Fruit fly (Drosophila melanogaster) whole organism, embryonic: ENCODE results near the gene grsm.

Source experiments
- CG10654 ChIP-seq: fragments of 200-800 bp; sonication (Bioruptor generic); optimal IDR thresholded peaks from 2 replicates; lab custom pipeline; 2016; ENCODE audit warnings: missing biosample characterization, missing genetic modification characterization
- CG11696 ChIP-seq: fragments of 200-800 bp; sonication (Bioruptor generic); IDR thresholded peaks from 2 replicates; pipeline ENCODE4 v1.3.6; 2022; ENCODE audit warnings: missing biosample characterization, missing genetic modification characterization
- CG12299 ChIP-seq: fragments of 200-800 bp; sonication (Bioruptor generic); optimal IDR thresholded peaks from 2 replicates; lab custom pipeline; 2018; ENCODE audit warnings: missing biosample characterization, mild to moderate bottlenecking, missing genetic modification characterization
- CG13624 ChIP-seq: fragments of 200-800 bp; sonication (Bioruptor generic); optimal IDR thresholded peaks from 2 replicates; lab custom pipeline; 2016; ENCODE audit warnings: missing biosample characterization, missing genetic modification characterization
- CG14014 ChIP-seq: fragments of 200-800 bp; sonication (Bioruptor generic); IDR thresholded peaks from 2 replicates; pipeline ENCODE4 v1.3.6; 2022; ENCODE audit warnings: missing biosample characterization, missing genetic modification characterization
- CG16779 ChIP-seq: fragments of 200-800 bp; sonication (Bioruptor generic); IDR thresholded peaks from 2 replicates; pipeline ENCODE4 v1.3.6; 2022; ENCODE audit warnings: missing biosample characterization, missing genetic modification characterization
- CG17802 ChIP-seq: fragments of 200-800 bp; sonication (Bioruptor generic); optimal IDR thresholded peaks from 2 replicates; lab custom pipeline; 2018; ENCODE audit warnings: missing biosample characterization, mild to moderate bottlenecking, missing genetic modification characterization, moderate library complexity
- CG18619 ChIP-seq: fragments of 200-800 bp; sonication (Bioruptor generic); optimal IDR thresholded peaks from 3 replicates; lab custom pipeline; 2017; ENCODE audit warnings: missing biosample characterization, mild to moderate bottlenecking, missing genetic modification characterization
- CG34376 ChIP-seq: fragments of 200-800 bp; sonication (Bioruptor generic); optimal IDR thresholded peaks from 2 replicates; lab custom pipeline; 2018; ENCODE audit warnings: missing biosample characterization, mild to moderate bottlenecking, missing genetic modification characterization
- CG3847 ChIP-seq: fragments of 200-800 bp; sonication (Bioruptor generic); IDR thresholded peaks from 2 replicates; pipeline ENCODE4 v1.3.6; 2022; ENCODE audit warnings: missing biosample characterization, missing genetic modification characterization
- CG6854 ChIP-seq: fragments of 200-800 bp; sonication (Bioruptor generic); optimal IDR thresholded peaks from 3 replicates; lab custom pipeline; 2017; ENCODE audit warnings: missing biosample characterization, mild to moderate bottlenecking, missing genetic modification characterization
- CG8359 ChIP-seq: fragments of 200-800 bp; sonication (Bioruptor generic); optimal IDR thresholded peaks from 2 replicates; lab custom pipeline; 2017; ENCODE audit warnings: missing biosample characterization, mild to moderate bottlenecking, missing genetic modification characterization, borderline replicate concordance
- CG8388 ChIP-seq: fragments of 200-800 bp; sonication (Bioruptor generic); optimal IDR thresholded peaks from 2 replicates; lab custom pipeline; 2019; ENCODE audit warnings: missing biosample characterization, mild to moderate bottlenecking, missing genetic modification characterization, moderate library complexity
- CG9817 ChIP-seq: fragments of 200-800 bp; sonication (Bioruptor generic); optimal IDR thresholded peaks from 2 replicates; lab custom pipeline; 2018; ENCODE audit warnings: missing biosample characterization, mild to moderate bottlenecking, missing genetic modification characterization, moderate library complexity
- Dip3 ChIP-seq: fragments of 200-800 bp; sonication (Bioruptor generic); optimal IDR thresholded peaks from 3 replicates; lab custom pipeline; 2016; ENCODE audit warnings: missing biosample characterization, missing genetic modification characterization
- Elba2 ChIP-seq: fragments of 200-800 bp; sonication (Bioruptor generic); optimal IDR thresholded peaks from 3 replicates; lab custom pipeline; 2016; ENCODE audit warnings: missing biosample characterization, missing genetic modification characterization
- Gug ChIP-seq: fragments of 200-800 bp; sonication (Bioruptor generic); IDR thresholded peaks from 4 replicates; pipeline ENCODE4 v1.3.6; 2022; ENCODE audit warnings: missing biosample characterization, missing genetic modification characterization
- HmgZ ChIP-seq: fragments of 200-800 bp; sonication (Bioruptor generic); optimal IDR thresholded peaks from 2 replicates; lab custom pipeline; 2018; ENCODE audit warnings: missing biosample characterization, mild to moderate bottlenecking, missing genetic modification characterization
- Hr51 ChIP-seq, 2 experiments: fragments of 200-800 bp; sonication (Bioruptor generic); optimal IDR thresholded peaks; 2 replicates in 1 of 2; 3 replicates in 1 of 2; lab custom pipeline; 2016 to 2018; ENCODE audit warnings: missing biosample characterization in 2 of 2, missing genetic modification characterization in 2 of 2, mild to moderate bottlenecking in 1 of 2, moderate library complexity in 1 of 2
- Med ChIP-seq: fragments of 200-800 bp; sonication (Bioruptor generic); peaks from one replicate; lab custom pipeline; 2016; ENCODE audit warnings: missing biosample characterization, missing genetic modification characterization, mild to moderate bottlenecking, inconsistent platforms, moderate library complexity
- Myb ChIP-seq: fragments of 200-800 bp; sonication (Bioruptor generic); optimal IDR thresholded peaks from 2 replicates; lab custom pipeline; 2016; ENCODE audit warnings: missing biosample characterization, missing genetic modification characterization
- NFAT ChIP-seq: fragments of 200-800 bp; sonication (Bioruptor generic); IDR thresholded peaks from 2 replicates; pipeline ENCODE4 v1.3.6; 2022; ENCODE audit warnings: missing biosample characterization, missing genetic modification characterization
- Nf-YC ChIP-seq: fragments of 200-800 bp; optimal IDR thresholded peaks from 3 replicates; lab custom pipeline; 2019; ENCODE audit warnings: missing biosample characterization, mild to moderate bottlenecking, missing genetic modification characterization, moderate library complexity
- Sox102F ChIP-seq: fragments of 200-800 bp; sonication (Bioruptor generic); optimal IDR thresholded peaks from 2 replicates; lab custom pipeline; 2018; ENCODE audit warnings: missing biosample characterization, mild to moderate bottlenecking, missing genetic modification characterization, moderate library complexity
- Spps ChIP-seq: fragments of 200-800 bp; sonication (Bioruptor generic); optimal IDR thresholded peaks from 2 replicates; lab custom pipeline; 2018; ENCODE audit warnings: missing biosample characterization, mild to moderate bottlenecking, missing genetic modification characterization
- Sry-δ ChIP-seq: fragments of 200-800 bp; sonication (Bioruptor generic); optimal IDR thresholded peaks from 2 replicates; lab custom pipeline; 2016; ENCODE audit warnings: missing biosample characterization, missing genetic modification characterization
- Trl ChIP-seq, 3 experiments: fragments of >200 bp in 2 of 3; fragments of 200-800 bp in 1 of 3; sonication (Bioruptor generic) in 1 of 3; optimal IDR thresholded peaks; 2 replicates in 1 of 3; 3 replicates in 2 of 3; lab custom pipeline; 2016 to 2017; ENCODE audit warnings: missing biosample characterization in 1 of 3, missing genetic modification characterization in 1 of 3
- amos ChIP-seq: fragments of 200-800 bp; sonication (Bioruptor generic); IDR thresholded peaks from 2 replicates; pipeline ENCODE4 v1.3.6; 2022; ENCODE audit warnings: missing biosample characterization, missing genetic modification characterization; ENCODE audit not compliant: partially characterized antibody
- crc ChIP-seq: fragments of 200-800 bp; sonication (Bioruptor generic); optimal IDR thresholded peaks from 2 replicates; lab custom pipeline; 2016; ENCODE audit warnings: missing biosample characterization, missing genetic modification characterization
- dimm ChIP-seq: fragments of 200-800 bp; sonication (Bioruptor generic); IDR thresholded peaks from 2 replicates; pipeline ENCODE4 v1.3.6; 2022; ENCODE audit warnings: missing biosample characterization, missing genetic modification characterization
- exex ChIP-seq: fragments of 200-800 bp; sonication (Bioruptor generic); optimal IDR thresholded peaks from 4 replicates; lab custom pipeline; 2018; ENCODE audit warnings: missing biosample characterization, mild to moderate bottlenecking, missing genetic modification characterization, moderate library complexity
- eyg ChIP-seq: fragments of 200-800 bp; sonication (Bioruptor generic); optimal IDR thresholded peaks from 3 replicates; lab custom pipeline; 2016; ENCODE audit warnings: missing biosample characterization, missing genetic modification characterization
- her ChIP-seq: fragments of 200-800 bp; sonication (Bioruptor generic); optimal IDR thresholded peaks from 2 replicates; lab custom pipeline; 2016; ENCODE audit warnings: missing biosample characterization, missing genetic modification characterization
- org-1 ChIP-seq: fragments of 200-800 bp; sonication (Bioruptor generic); optimal IDR thresholded peaks from 2 replicates; lab custom pipeline; 2017; ENCODE audit warnings: missing biosample characterization, missing genetic modification characterization
- p53 ChIP-seq: fragments of 200-800 bp; sonication (Bioruptor generic); optimal IDR thresholded peaks from 2 replicates; lab custom pipeline; 2016; ENCODE audit warnings: missing biosample characterization, missing genetic modification characterization
- rib ChIP-seq: fragments of 200-800 bp; sonication (Bioruptor generic); IDR thresholded peaks from 2 replicates; pipeline ENCODE4 v1.3.6; 2022; ENCODE audit warnings: missing biosample characterization, missing genetic modification characterization
- sug ChIP-seq: fragments of 200-800 bp; optimal IDR thresholded peaks from 2 replicates; lab custom pipeline; 2019; ENCODE audit warnings: missing biosample characterization, mild to moderate bottlenecking, missing genetic modification characterization, moderate library complexity

The grsm gene

dm6 chr3R:12995522-12995921 is 28.0 kb upstream of the grsm start, which contains the start of gene CG7488 (continued):
- TF ChIP-seq Sry-δ (GFP tag; lab: Kevin White, UChicago) (peak; percentile 69), Trl (optimal IDR thresholded peaks at IDR 0.05; lab: Kevin White, UChicago) (no peak), Trl (GFP tag; optimal IDR thresholded peaks at IDR 0.05; lab: Kevin White, UChicago) (no peak), p53 (no peak), HmgZ (tag; lab: Kevin White, UChicago) (no peak), amos (GFP tag; lab: Robert Waterston, UW) (peak; percentile 72; the same call in 1 of the 2 replicates), CG16779 (no peak), Gug (GFP tag; lab: Robert Waterston, UW) (no peak), Myb (GFP tag; lab: Kevin White, UChicago) (peak; percentile 13), CG13624 (GFP tag; lab: Kevin White, UChicago) (no peak), CG6854 (GFP tag; lab: Kevin White, UChicago) (no peak), exex (tag; lab: Kevin White, UChicago) (no peak), CG14014 (no peak), Med (GFP tag; lab: Kevin White, UChicago) (peak; percentile 57), Hr51 (GFP tag; optimal IDR thresholded peaks at IDR 0.05; lab: Kevin White, UChicago) (no peak), rib (GFP tag; lab: Robert Waterston, UW) (no peak)

dm6 chr3R:12995047-12995446 is 27.5 kb upstream of the grsm start, which contains the start of gene yellow-f2:
Gene yellow-f2, minus strand, starts transcription at chr3R:12995147.
- TF ChIP-seq CG34376 (GFP tag; lab: Kevin White, UChicago), result peak; percentile 11
- no peak for TF ChIP-seq Nf-YC (tag; lab: Kevin White, UChicago)
- no peak for TF ChIP-seq CG8388 (GFP tag; lab: Kevin White, UChicago)
- no peak for TF ChIP-seq her (GFP tag; lab: Kevin White, UChicago)
- no peak for TF ChIP-seq CG11696
- no peak for TF ChIP-seq CG17802 (tag; lab: Kevin White, UChicago)
- TF ChIP-seq Dip3, result no peak
- no peak for TF ChIP-seq CG8359 (GFP tag; lab: Kevin White, UChicago)
- peak; percentile 72 for TF ChIP-seq Elba2 (GFP tag; lab: Kevin White, UChicago)
- TF ChIP-seq eyg (GFP tag; lab: Kevin White, UChicago), result no peak
- no peak for TF ChIP-seq org-1 (GFP tag; lab: Kevin White, UChicago)
- TF ChIP-seq sug, result peak; percentile 38
- TF ChIP-seq CG10654, result no peak
- no peak for TF ChIP-seq CG12299 (tag; lab: Kevin White, UChicago)

dm6 chr3R:12993018-12993417 is 25.5 kb upstream of the grsm start, which contains the start of gene yellow-f:
Gene yellow-f, minus strand, starts transcription at chr3R:12993201.
- no peak for TF ChIP-seq Spps
- TF ChIP-seq Sox102F (GFP tag; lab: Kevin White, UChicago), result no peak
- TF ChIP-seq CG9817 (tag; lab: Kevin White, UChicago), result no peak
- no peak for TF ChIP-seq Nf-YC (tag; lab: Kevin White, UChicago)
- no peak for TF ChIP-seq CG18619 (GFP tag; lab: Kevin White, UChicago)
- no peak for TF ChIP-seq crc

dm6 chr3R:12988411-12988810 is 20.9 kb upstream of the grsm start, which contains the start of gene CG14383:
Gene CG14383, minus strand, starts transcription at chr3R:12988511.
- no peak for TF ChIP-seq CG3847 (GFP tag; lab: Robert Waterston, UW)
- TF ChIP-seq NFAT, result no peak
- 0 out of 2 replicates have a peak, but pooled peaks have one; percentile 18 for TF ChIP-seq dimm (GFP tag; lab: Robert Waterston, UW)
- TF ChIP-seq, all 482 proteins: peak for 1
